Fruit fly (Drosophila melanogaster): Measurements from ENCODE around the gene pic.
A peak's percentile ranks its signal among the peaks of the same experiment; 100 is the strongest.

pic gene

DNA sequence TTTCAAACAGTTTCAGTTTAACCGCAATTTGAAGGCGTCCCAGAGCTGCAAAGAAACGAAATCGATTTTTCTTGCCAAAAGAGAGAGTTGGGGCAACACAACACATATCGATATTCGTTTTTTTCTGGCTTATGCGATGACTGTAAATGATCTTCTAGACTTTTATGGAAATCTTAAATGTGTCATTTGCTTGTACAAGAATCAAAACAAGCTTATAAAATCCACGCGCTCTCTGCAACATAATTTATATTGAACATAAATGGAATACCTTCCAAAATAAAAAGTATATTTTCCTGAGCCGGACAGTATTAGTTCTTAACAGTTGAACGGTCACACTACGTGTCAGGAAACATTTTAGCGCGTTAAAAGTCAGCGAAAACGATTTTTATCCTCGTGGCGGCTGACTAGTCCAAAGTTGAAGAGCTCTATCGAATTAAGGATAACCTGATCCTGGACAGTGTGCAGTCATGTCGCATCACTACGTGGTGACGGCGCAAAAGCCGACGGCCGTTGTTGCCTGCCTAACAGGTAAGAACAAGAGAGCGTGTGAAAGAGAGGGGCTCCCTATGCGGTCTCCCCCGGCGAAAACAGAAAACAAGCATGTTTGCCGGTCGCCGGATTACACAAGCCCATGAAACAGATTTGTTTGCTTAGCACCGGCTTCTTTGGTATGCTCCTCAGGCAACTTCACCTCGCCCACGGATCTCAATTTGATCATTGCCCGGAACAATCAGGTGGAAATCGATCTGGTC, at the start of gene pic (continued):
- peak; percentile 81 for TF ChIP-seq CG16813 (GFP tag; IDR thresholded peaks at IDR 0.05; ENCODE audit: partially characterized antibody)
- TF ChIP-seq CG10267 (tag; optimal IDR thresholded peaks at IDR 0.05) = peak; percentile 66
- TF ChIP-seq CG12744 (GFP tag; optimal IDR thresholded peaks at IDR 0.05) = no peak
- TF ChIP-seq Mad (GFP tag; optimal IDR thresholded peaks at IDR 0.05) = peak; percentile 22
- TF ChIP-seq CG12391 (tag; optimal IDR thresholded peaks at IDR 0.05) = peak; percentile 2
- peak in 1 of 2 experiments; percentile 89 for TF ChIP-seq Pdp1 (GFP tag; optimal IDR thresholded peaks at IDR 0.05)
- no peak for TF ChIP-seq bowl (GFP tag; IDR thresholded peaks at IDR 0.05)
- peak; percentile 74 for TF ChIP-seq bbx (GFP tag; IDR thresholded peaks at IDR 0.05; ENCODE audit: partially characterized antibody)
- no peak for TF ChIP-seq Fer1 (GFP tag; optimal IDR thresholded peaks at IDR 0.05)
- peak; percentile 56; the same call in 1 of the 2 replicates for TF ChIP-seq stc (GFP tag; IDR thresholded peaks at IDR 0.05)
- peak; percentile 90 for TF ChIP-seq gfzf (GFP tag; optimal IDR thresholded peaks at IDR 0.05)
- peak; percentile 87 for TF ChIP-seq CG34422 (GFP tag; IDR thresholded peaks at IDR 0.05)
- peak; percentile 62 for TF ChIP-seq ato (GFP tag; IDR thresholded peaks at IDR 0.05; ENCODE audit: partially characterized antibody)
- peak; percentile 74 for TF ChIP-seq sens (GFP tag)
- peak; percentile 76 for TF ChIP-seq Doc3 (GFP tag; IDR thresholded peaks at IDR 0.05; ENCODE audit: partially characterized antibody)
- TF ChIP-seq CG2120 (GFP tag; optimal IDR thresholded peaks at IDR 0.05) = peak; percentile 18
- TF ChIP-seq nmo (GFP tag; optimal IDR thresholded peaks at IDR 0.05) = peak; percentile 58
- no peak for TF ChIP-seq tap (tag; optimal IDR thresholded peaks at IDR 0.05)
- peak; percentile 71 for TF ChIP-seq Opbp (GFP tag; IDR thresholded peaks at IDR 0.05; ENCODE audit: partially characterized antibody)
- TF ChIP-seq Hsf (GFP tag; optimal IDR thresholded peaks at IDR 0.05) = peak; percentile 9
- TF ChIP-seq inv (GFP tag; IDR thresholded peaks at IDR 0.05; ENCODE audit: partially characterized antibody) = peak; percentile 65
- TF ChIP-seq zen (tag; optimal IDR thresholded peaks at IDR 0.05) = peak; percentile 24
- peak; percentile 90 for TF ChIP-seq Dp (GFP tag; optimal IDR thresholded peaks at IDR 0.05)
- TF ChIP-seq E2f2 (GFP tag; IDR thresholded peaks at IDR 0.05) = peak; percentile 93
- TF ChIP-seq Dref (GFP tag; IDR thresholded peaks at IDR 0.05) = peak; percentile 90
- TF ChIP-seq HLH54F (GFP tag; optimal IDR thresholded peaks at IDR 0.05) = no peak

DNA sequence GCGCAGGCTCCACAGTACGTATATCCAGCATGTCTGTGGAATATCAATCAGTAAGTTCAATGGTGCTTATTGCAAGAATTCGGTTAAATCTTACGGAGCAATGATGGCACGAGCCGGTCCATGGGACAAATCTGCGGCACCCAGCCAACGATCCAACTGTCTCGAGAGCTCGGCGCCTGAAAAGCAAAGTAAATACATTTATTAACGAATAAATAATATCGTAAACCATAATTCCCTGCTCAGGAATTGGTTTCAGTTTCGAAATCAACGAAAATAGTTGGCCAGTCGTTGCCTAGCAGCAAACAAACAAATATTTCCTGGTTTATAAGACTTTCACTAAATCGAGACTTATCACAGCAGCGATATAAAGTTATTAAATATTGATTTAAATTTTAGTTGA, 42.5 kb upstream of the pic start, which contains the start of gene CG11656:
CG11656 (plus strand) TSS at position 301 of the 400 bp plus-strand sequence.
- TF ChIP-seq CG11696 (GFP tag; IDR thresholded peaks at IDR 0.05) (no peak), CG31365 (tag; optimal IDR thresholded peaks at IDR 0.05) (no peak), CG17328 (GFP tag; IDR thresholded peaks at IDR 0.05) (no peak), vvl (GFP tag; IDR thresholded peaks at IDR 0.05) (no peak)

DNA sequence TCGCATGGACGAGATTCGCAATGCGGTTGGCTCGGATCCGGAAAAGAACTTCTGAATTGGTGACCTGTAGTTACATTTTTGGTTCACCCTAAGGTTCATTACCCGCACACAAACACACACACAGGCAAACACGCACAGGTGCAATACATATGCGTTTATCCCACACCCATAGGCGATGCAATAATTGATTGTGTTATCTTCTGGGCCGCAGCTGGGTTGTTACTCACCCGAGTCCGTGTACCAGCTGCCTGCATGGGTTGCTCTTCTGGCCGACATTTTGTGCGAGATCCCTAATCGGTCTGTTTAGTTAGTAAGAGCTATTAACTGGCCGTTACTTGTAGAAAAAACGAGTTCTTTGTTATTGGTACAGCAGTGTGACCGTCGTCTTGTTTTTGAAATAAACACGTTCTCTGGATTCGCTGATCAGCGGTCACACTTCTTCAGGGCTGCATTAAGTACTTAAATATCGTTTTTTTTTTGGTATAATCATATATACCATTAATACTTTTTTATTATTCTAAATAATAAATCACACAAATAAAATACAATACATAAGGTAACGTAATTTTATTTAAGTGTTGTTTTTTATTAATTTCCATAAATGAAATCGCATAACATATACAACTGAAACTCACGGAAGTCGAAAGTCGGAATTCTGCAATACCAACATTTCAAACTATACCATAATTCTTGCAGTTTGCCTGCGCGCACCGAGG, 41.0 kb upstream of the pic start, which contains the start of gene CG8031:
CG8031 (minus strand) TSS at position 406 of the 716 bp plus-strand sequence.
- TF ChIP-seq CG17186 (GFP tag; optimal IDR thresholded peaks at IDR 0.05) = peak; percentile 52
- TF ChIP-seq CG2116 (GFP tag; optimal IDR thresholded peaks at IDR 0.05) = peak; percentile 70
- TF ChIP-seq Bteb2 (GFP tag; optimal IDR thresholded peaks at IDR 0.05) = no peak
- 0 out of 3 replicates have a peak, but pooled peaks have one; percentile 5 for TF ChIP-seq ci (GFP tag; IDR thresholded peaks at IDR 0.05)
- 0 out of 2 replicates have a peak, but pooled peaks have one; percentile 8 for TF ChIP-seq E2f2 (GFP tag; IDR thresholded peaks at IDR 0.05)
- peak; percentile 41 for TF ChIP-seq CG12391 (tag; optimal IDR thresholded peaks at IDR 0.05)
- peak; percentile 90 for TF ChIP-seq CG7928 (GFP tag; optimal IDR thresholded peaks at IDR 0.05)
- no peak for TF ChIP-seq B-H2 (GFP tag; optimal IDR thresholded peaks at IDR 0.05)
- no peak for TF ChIP-seq cad (GFP tag; optimal IDR thresholded peaks at IDR 0.05)
- TF ChIP-seq toy (GFP tag; IDR thresholded peaks at IDR 0.05) = no peak
- TF ChIP-seq chinmo (GFP tag; IDR thresholded peaks at IDR 0.05; ENCODE audit: partially characterized antibody) = peak; percentile 91; the same call in 3 of the 4 replicates
- peak; percentile 11 for TF ChIP-seq CG10979 (tag; optimal IDR thresholded peaks at IDR 0.05)
- peak; percentile 97 for TF ChIP-seq CG9797 (GFP tag; optimal IDR thresholded peaks at IDR 0.05)
- TF ChIP-seq CG9932 (GFP tag; IDR thresholded peaks at IDR 0.05) = no peak
- peak; percentile 24 for TF ChIP-seq hkb (optimal IDR thresholded peaks at IDR 0.05)
- peak; percentile 29 for TF ChIP-seq hkb (GFP tag; IDR thresholded peaks at IDR 0.05)
- no peak for TF ChIP-seq chn (GFP tag; optimal IDR thresholded peaks at IDR 0.05)
- TF ChIP-seq HLH54F (GFP tag; optimal IDR thresholded peaks at IDR 0.05) = no peak
- no peak for TF ChIP-seq D19B (GFP tag; optimal IDR thresholded peaks at IDR 0.05)

All from whole organism, embryonic.